Worm (Caenorhabditis elegans): ENCODE data around the gene crn-5.

crn-5 gene

DNA sequence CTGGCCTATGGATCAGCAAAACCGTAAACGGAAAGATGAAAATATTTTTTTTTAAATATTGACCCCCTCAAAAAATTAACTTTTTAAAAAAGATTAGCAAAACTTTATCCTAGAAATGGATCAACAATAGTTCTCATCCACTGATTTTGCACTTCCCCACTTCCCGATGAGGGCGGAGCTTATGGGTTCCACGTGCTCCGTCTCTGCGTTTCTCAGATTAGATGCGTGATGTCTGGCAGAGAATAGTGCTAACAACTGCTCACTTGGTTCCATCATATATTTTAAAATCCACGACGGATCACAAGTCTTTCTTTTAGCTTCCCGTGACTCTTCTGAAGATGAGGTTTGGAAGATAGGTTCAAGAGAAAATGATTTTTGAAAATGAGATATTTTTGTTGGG lies 34.2 kb upstream of the crn-5 start:
- TF ChIP-seq jun-1 (tag; optimal IDR thresholded peaks at IDR 0.05) (no peak), alr-1 (tag; optimal IDR thresholded peaks at IDR 0.05; ENCODE audit: borderline replicate concordance) (no peak), nhr-19 (GFP tag; conservative IDR thresholded peaks at IDR 0.05) (peak; percentile 34; the same call in 1 of the 2 replicates), ceh-82 (tag; optimal IDR thresholded peaks at IDR 0.05) (no peak), lin-15B (tag; optimal IDR thresholded peaks at IDR 0.05) (no peak), mef-2 (tag; optimal IDR thresholded peaks at IDR 0.05) (no peak), aly-2 (tag; optimal IDR thresholded peaks at IDR 0.05) (no peak), ceh-8 (GFP tag; optimal IDR thresholded peaks at IDR 0.05) (no peak), aha-1 (tag; optimal IDR thresholded peaks at IDR 0.05) (no peak), egl-27 (tag; optimal IDR thresholded peaks at IDR 0.05) (no peak), nhr-84 (tag; optimal IDR thresholded peaks at IDR 0.05) (no peak), ceh-88 (GFP tag; IDR thresholded peaks at IDR 0.05) (no peak), nhr-71 (tag; optimal IDR thresholded peaks at IDR 0.05) (peak; percentile 37), vab-15 (tag; optimal IDR thresholded peaks at IDR 0.05) (no peak), nhr-11 (tag; optimal IDR thresholded peaks at IDR 0.05) (peak; percentile 1), mdl-1 (tag; optimal IDR thresholded peaks at IDR 0.05) (peak in 1 of 2 experiments; percentile 87), lin-13 (GFP tag; optimal IDR thresholded peaks at IDR 0.05) (no peak), unc-130 (tag; optimal IDR thresholded peaks at IDR 0.05) (peak; percentile 65), pax-3 (tag; optimal IDR thresholded peaks at IDR 0.05) (no peak), mep-1 (tag; optimal IDR thresholded peaks at IDR 0.05) (peak; percentile 18), egl-13 (tag; optimal IDR thresholded peaks at IDR 0.05) (no peak), unc-30 (tag; optimal IDR thresholded peaks at IDR 0.05) (no peak), C34B4.2 (tag; optimal IDR thresholded peaks at IDR 0.05) (no peak), rnt-1 (tag; optimal IDR thresholded peaks at IDR 0.05) (peak; percentile 85), elt-2 (tag; optimal IDR thresholded peaks at IDR 0.05) (no peak), lsy-2 (tag; optimal IDR thresholded peaks at IDR 0.05) (peak; percentile 41 to 43), nhr-28 (tag; optimal IDR thresholded peaks at IDR 0.05) (no peak), dpl-1 (GFP tag; optimal IDR thresholded peaks at IDR 0.05) (peak in 1 of 3 experiments; percentile 2), lin-14 (GFP tag; optimal IDR thresholded peaks at IDR 0.05) (peak; percentile 61), ceh-63 (GFP tag; optimal IDR thresholded peaks at IDR 0.05) (no peak), lir-3 (tag; optimal IDR thresholded peaks at IDR 0.05; ENCODE audit: poor library complexity) (peak; percentile 45), efl-1 (optimal IDR thresholded peaks at IDR 0.05) (peak in 1 of 2 experiments; percentile 3), efl-1 (GFP tag; optimal IDR thresholded peaks at IDR 0.05 in 1 of 2) (peak in 1 of 2 experiments; percentile 89), nhr-12 (tag; optimal IDR thresholded peaks at IDR 0.05) (no peak), nhr-47 (tag; optimal IDR thresholded peaks at IDR 0.05) (no peak), ztf-4 (tag; optimal IDR thresholded peaks at IDR 0.05) (peak; percentile 14), skn-1 (tag; optimal IDR thresholded peaks at IDR 0.05) (no peak)

DNA sequence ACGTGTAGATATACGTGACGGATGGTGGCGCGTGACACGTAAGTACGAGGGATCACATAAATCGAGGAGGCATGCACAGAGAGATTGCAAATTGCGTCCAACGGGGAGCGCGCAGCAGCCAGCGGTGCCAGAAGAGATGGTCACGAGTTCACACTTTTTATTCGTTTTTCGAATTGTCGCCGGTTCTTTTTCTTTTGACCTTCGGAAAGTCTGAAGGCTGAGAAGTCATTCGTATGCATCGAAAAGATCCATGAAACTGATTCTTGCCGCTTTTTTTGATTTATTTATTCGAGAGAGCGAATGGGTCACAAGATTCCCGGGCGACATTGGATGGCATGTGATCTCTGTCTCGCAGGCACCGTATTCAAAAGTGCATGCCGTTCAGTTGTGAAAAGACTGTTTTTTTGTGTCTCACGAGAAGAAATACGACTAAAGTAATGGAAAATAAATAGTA lies 33.6 kb upstream of the crn-5 start:
- no peak for TF ChIP-seq nhr-76 (tag; optimal IDR thresholded peaks at IDR 0.05)
- TF ChIP-seq elt-3 (tag; optimal IDR thresholded peaks at IDR 0.05): peak in 2 of 6 experiments; percentile 45 to 52
- TF ChIP-seq dpl-1 (GFP tag; optimal IDR thresholded peaks at IDR 0.05): peak; percentile 47 to 65 (median 58)
- peak; percentile 87 for TF ChIP-seq aha-1 (tag; optimal IDR thresholded peaks at IDR 0.05)
- TF ChIP-seq fkh-10 (GFP tag; optimal IDR thresholded peaks at IDR 0.05): peak; percentile 10
- peak in 1 of 2 experiments; percentile 79 for TF ChIP-seq ztf-11 (tag; optimal IDR thresholded peaks at IDR 0.05)
- TF ChIP-seq hlh-4 (tag; optimal IDR thresholded peaks at IDR 0.05): no peak
- no peak for TF ChIP-seq fos-1 (tag; optimal IDR thresholded peaks at IDR 0.05)
- peak; percentile 93 for TF ChIP-seq snu-23 (GFP tag; optimal IDR thresholded peaks at IDR 0.05)
- TF ChIP-seq skn-1 (tag; optimal IDR thresholded peaks at IDR 0.05): peak; percentile 45
- TF ChIP-seq C34B4.2 (tag; optimal IDR thresholded peaks at IDR 0.05): no peak
- no peak for TF ChIP-seq ceh-8 (GFP tag; optimal IDR thresholded peaks at IDR 0.05)
- TF ChIP-seq fkh-8 (tag; optimal IDR thresholded peaks at IDR 0.05): peak; percentile 60
- TF ChIP-seq lin-13 (GFP tag; optimal IDR thresholded peaks at IDR 0.05): peak; percentile 62
- TF ChIP-seq mef-2 (tag; optimal IDR thresholded peaks at IDR 0.05): no peak
- TF ChIP-seq tbx-2 (tag; optimal IDR thresholded peaks at IDR 0.05): peak; percentile 86
- peak; percentile 31 for TF ChIP-seq unc-130 (tag; optimal IDR thresholded peaks at IDR 0.05)
- peak; percentile 89 for TF ChIP-seq rnt-1 (tag; optimal IDR thresholded peaks at IDR 0.05)
- TF ChIP-seq jun-1 (tag; optimal IDR thresholded peaks at IDR 0.05): peak; percentile 43
- no peak for TF ChIP-seq ces-1 (GFP tag; optimal IDR thresholded peaks at IDR 0.05)
- TF ChIP-seq nhr-237 (tag; optimal IDR thresholded peaks at IDR 0.05): no peak
- TF ChIP-seq nhr-77 (tag; optimal IDR thresholded peaks at IDR 0.05): no peak
- TF ChIP-seq vab-15 (tag; optimal IDR thresholded peaks at IDR 0.05): no peak
- TF ChIP-seq mep-1 (tag; optimal IDR thresholded peaks at IDR 0.05): peak; percentile 82
- TF ChIP-seq fkh-4 (tag; optimal IDR thresholded peaks at IDR 0.05; ENCODE audit: borderline replicate concordance): no peak
- TF ChIP-seq lsy-2 (tag; optimal IDR thresholded peaks at IDR 0.05): peak; percentile 67 to 68
- TF ChIP-seq nhr-47 (tag; optimal IDR thresholded peaks at IDR 0.05): peak; percentile 88
- TF ChIP-seq unc-62 (GFP tag; optimal IDR thresholded peaks at IDR 0.05): no peak

All from whole organism, L1 larva.